Worm (Caenorhabditis elegans) whole organism, mixed stage, embryonic: ENCODE results near the gene Y43F8B.15.

Source experiments
- nhr-12 ChIP-seq: fragments of 150-350 bp; optimal IDR thresholded peaks from 2 replicates; lab custom pipeline; 2014; ENCODE audit warnings: missing biosample characterization, missing genetic modification characterization
- nhr-237 ChIP-seq: fragments of 150-350 bp; optimal IDR thresholded peaks from 2 replicates; lab custom pipeline; 2014; ENCODE audit warnings: missing biosample characterization, missing genetic modification characterization
- unc-39 ChIP-seq: fragments of 150-350 bp; optimal IDR thresholded peaks from 2 replicates; lab custom pipeline; 2014; ENCODE audit warnings: missing biosample characterization, missing genetic modification characterization
- unc-62 ChIP-seq: fragments of 150-350 bp; optimal IDR thresholded peaks from 2 replicates; lab custom pipeline; 2014; ENCODE audit warnings: missing biosample characterization, missing genetic modification reagents, missing genetic modification characterization

DNA sequence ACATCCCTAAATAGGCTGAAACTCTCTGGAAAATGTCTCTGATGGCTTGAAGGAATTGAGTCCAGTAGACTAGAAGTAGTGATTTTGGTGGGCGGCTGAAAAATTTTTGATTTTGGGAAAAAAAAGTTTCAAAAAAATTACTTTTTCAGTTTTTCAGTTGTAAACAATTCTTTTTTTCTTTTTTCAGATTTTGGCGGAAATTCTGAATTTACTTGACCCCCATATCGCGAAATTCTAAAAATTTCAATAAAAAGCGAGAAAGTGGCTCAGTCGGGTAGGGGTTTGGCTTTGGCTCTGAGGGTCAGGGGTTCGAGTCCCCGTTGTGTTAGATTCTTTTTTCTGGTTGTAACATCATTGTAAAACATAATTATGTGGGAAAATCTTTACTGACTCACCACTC lies 30.9 kb downstream of the Y43F8B.15 start, which contains the start of gene srw-85:
- TF ChIP-seq unc-62 (GFP tag; lab: Kevin White, UChicago) = no peak
- no peak for TF ChIP-seq unc-39 (tag; lab: Kevin White, UChicago)
- TF ChIP-seq nhr-12 (tag; lab: Kevin White, UChicago) = no peak
- no peak for TF ChIP-seq nhr-237 (tag; lab: Kevin White, UChicago)
